Fruit fly (Drosophila melanogaster): ENCODE measurements around the gene phr6-4.

- TF ChIP-seq lola (GFP tag; optimal IDR thresholded peaks at IDR 0.05) = no peak
- no peak for TF ChIP-seq dmrt93B (GFP tag; optimal IDR thresholded peaks at IDR 0.05)
- no peak for TF ChIP-seq woc (GFP tag; optimal IDR thresholded peaks at IDR 0.05)
- TF ChIP-seq pan (optimal IDR thresholded peaks at IDR 0.05) = no peak
- TF ChIP-seq psq (GFP tag; optimal IDR thresholded peaks at IDR 0.05) = peak; percentile 38
- TF ChIP-seq Dfd (GFP tag; optimal IDR thresholded peaks at IDR 0.05) = no peak
- no peak for TF ChIP-seq tai (GFP tag; optimal IDR thresholded peaks at IDR 0.05)
- TF ChIP-seq Hr78 (GFP tag; optimal IDR thresholded peaks at IDR 0.05) = no peak
- peak; percentile 8 for TF ChIP-seq br (GFP tag; optimal IDR thresholded peaks at IDR 0.05)
- no peak for TF ChIP-seq Dif (GFP tag; optimal IDR thresholded peaks at IDR 0.05; ENCODE audit: partially characterized antibody)
- TF ChIP-seq dl (GFP tag; optimal IDR thresholded peaks at IDR 0.05; ENCODE audit: insufficient read depth in 1 of 2, partially characterized antibody in 2 of 2) = no peak
- peak; percentile 65 for TF ChIP-seq h (GFP tag; optimal IDR thresholded peaks at IDR 0.05)
- peak; percentile 74 for TF ChIP-seq rgr (GFP tag; optimal IDR thresholded peaks at IDR 0.05)
These were observed 30.3 kb upstream of the phr6-4 start, which contains the start of the genes CG31678 and IKKepsilon for dm6 chr2L:20675875-20676274.

Measured in whole organism, wandering third instar larva.